Fruit fly (Drosophila melanogaster) whole organism, embryonic: ENCODE results near the gene RabX4.

Experiments
- CG10654 ChIP-seq: fragments of 200-800 bp; sonication (Bioruptor generic); optimal IDR thresholded peaks from 2 replicates; lab custom pipeline; 2016; ENCODE audit warnings: missing biosample characterization, missing genetic modification characterization
- CG11398 ChIP-seq: fragments of 200-800 bp; sonication (Bioruptor generic); optimal IDR thresholded peaks from 2 replicates; lab custom pipeline; 2016; ENCODE audit warnings: missing biosample characterization, missing genetic modification characterization
- CG13296 ChIP-seq: fragments of 200-800 bp; sonication (Bioruptor generic); optimal IDR thresholded peaks from 3 replicates; lab custom pipeline; 2018; ENCODE audit warnings: missing biosample characterization, mild to moderate bottlenecking, missing genetic modification characterization
- CG33557 ChIP-seq: fragments of 200-800 bp; sonication (Bioruptor generic); optimal IDR thresholded peaks from 2 replicates; lab custom pipeline; 2019; ENCODE audit warnings: missing biosample characterization, mild to moderate bottlenecking, missing genetic modification characterization, moderate library complexity
- CG6683 ChIP-seq: fragments of 200-800 bp; sonication (Bioruptor generic); optimal IDR thresholded peaks from 2 replicates; lab custom pipeline; 2017; ENCODE audit warnings: missing biosample characterization, mild to moderate bottlenecking, missing genetic modification characterization, missing genetic modification reagents
- HLH3B ChIP-seq: fragments of 200-800 bp; sonication (Bioruptor generic); IDR thresholded peaks from 2 replicates; pipeline ENCODE4 v1.3.6; 2022; ENCODE audit warnings: missing biosample characterization, missing genetic modification characterization
- Kr ChIP-seq: fragments of 200-800 bp; sonication (Bioruptor generic); optimal IDR thresholded peaks from 2 replicates; lab custom pipeline; 2017; ENCODE audit warnings: missing biosample characterization, mild to moderate bottlenecking, missing genetic modification characterization
- Med ChIP-seq: fragments of 200-800 bp; sonication (Bioruptor generic); peaks from one replicate; lab custom pipeline; 2016; ENCODE audit warnings: missing biosample characterization, missing genetic modification characterization, mild to moderate bottlenecking, inconsistent platforms, moderate library complexity
- Nf-YC ChIP-seq: fragments of 200-800 bp; optimal IDR thresholded peaks from 3 replicates; lab custom pipeline; 2019; ENCODE audit warnings: missing biosample characterization, mild to moderate bottlenecking, missing genetic modification characterization, moderate library complexity
- cas ChIP-seq: fragments of 200-800 bp; sonication (Bioruptor generic); IDR thresholded peaks from 2 replicates; pipeline ENCODE4 v1.3.6; 2022; ENCODE audit warnings: missing biosample characterization, missing genetic modification characterization
- caup ChIP-seq: fragments of 200-800 bp; sonication (Bioruptor generic); optimal IDR thresholded peaks from 3 replicates; lab custom pipeline; 2017; ENCODE audit warnings: missing biosample characterization, mild to moderate bottlenecking, missing genetic modification characterization, moderate library complexity; ENCODE audit not compliant: severe bottlenecking
- h ChIP-seq: fragments of >200 bp; optimal IDR thresholded peaks from 2 replicates; lab custom pipeline; 2017
- sim ChIP-seq: fragments of 200-800 bp; sonication (Bioruptor generic); IDR thresholded peaks from 2 replicates; pipeline ENCODE4 v1.3.6; 2022; ENCODE audit warnings: missing biosample characterization, missing genetic modification characterization
- sisA ChIP-seq: fragments of 200-800 bp; sonication (Bioruptor generic); IDR thresholded peaks from 2 replicates; pipeline ENCODE4 v1.3.6; 2022; ENCODE audit warnings: missing biosample characterization, missing genetic modification characterization

DNA sequence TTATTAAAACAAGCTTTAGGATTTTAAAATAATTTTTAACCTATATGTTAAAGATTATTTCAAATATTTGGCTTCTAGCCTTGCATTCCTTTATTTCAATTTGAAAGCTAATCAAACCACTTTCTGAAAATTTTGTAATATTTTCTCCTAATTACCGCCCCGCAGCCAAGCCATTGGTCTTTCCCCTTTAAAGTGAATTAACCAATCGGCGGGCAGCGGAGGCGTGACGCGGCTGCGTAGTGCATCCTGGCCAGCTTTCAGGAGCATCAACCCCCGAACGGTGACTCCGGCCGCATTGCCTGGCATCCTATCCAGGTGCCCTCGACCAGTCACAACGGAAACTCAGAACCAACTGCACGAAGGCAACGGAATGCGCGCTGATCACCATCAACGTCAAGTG, 40.5 kb downstream of the RabX4 start, which contains the start of gene Ets96B:
- TF ChIP-seq CG13296, result no peak
- no peak for TF ChIP-seq HLH3B (GFP tag; lab: Robert Waterston, UW)
- TF ChIP-seq CG11398 (GFP tag; lab: Kevin White, UChicago), result no peak
- TF ChIP-seq sim (GFP tag; lab: Robert Waterston, UW), result no peak
- no peak for TF ChIP-seq Med (GFP tag; lab: Kevin White, UChicago)
- no peak for TF ChIP-seq CG10654
- no peak for TF ChIP-seq Kr (GFP tag; lab: Kevin White, UChicago)
- TF ChIP-seq Nf-YC (tag; lab: Kevin White, UChicago), result peak; percentile 93
- TF ChIP-seq cas, result no peak
- no peak for TF ChIP-seq CG33557 (GFP tag; lab: Kevin White, UChicago)
- TF ChIP-seq CG6683, result no peak
- TF ChIP-seq caup, result no peak
- TF ChIP-seq h, result no peak
- TF ChIP-seq sisA (GFP tag; lab: Robert Waterston, UW), result no peak
